Worm (Caenorhabditis elegans) whole organism, young adult: ENCODE measurements around the gene col-179.

Experiments
- B0019.2 ChIP-seq: fragments of 200-800 bp; sonication (Bioruptor generic); conservative IDR thresholded peaks from 2 replicates; pipeline ENCODE4 v1.3.6; 2022; ENCODE audit warnings: missing genetic modification reagents, missing genetic modification characterization, missing compliant biosample characterization
- B0035.1 ChIP-seq: sonication (generic microtip); optimal IDR thresholded peaks from 2 replicates; lab custom pipeline; 2016; ENCODE audit warnings: missing genetic modification characterization, mild to moderate bottlenecking, missing compliant biosample characterization, missing genotype, missing genetic modification reagents
- B0261.1 ChIP-seq: sonication (generic microtip); optimal IDR thresholded peaks from 2 replicates; lab custom pipeline; 2016; ENCODE audit warnings: mild to moderate bottlenecking, missing genetic modification characterization, moderate library complexity, missing compliant biosample characterization
- C06A6.2 ChIP-seq: fragments of 200-800 bp; sonication (Bioruptor generic); conservative IDR thresholded peaks from 2 replicates; pipeline ENCODE4 v1.3.6; 2022; ENCODE audit warnings: missing genetic modification characterization, missing compliant biosample characterization
- F22D6.2 ChIP-seq: sonication (generic microtip); optimal IDR thresholded peaks from 2 replicates; lab custom pipeline; 2016; ENCODE audit warnings: mild to moderate bottlenecking, missing genetic modification characterization, missing compliant biosample characterization
- F23B12.7 ChIP-seq: sonication (generic microtip); optimal IDR thresholded peaks from 2 replicates; lab custom pipeline; 2017; ENCODE audit warnings: missing genetic modification characterization, mild to moderate bottlenecking, missing compliant biosample characterization, antibody characterized with exemption, moderate library complexity; ENCODE audit not compliant: insufficient read depth
- F39B2.1 ChIP-seq: fragments of 200-800 bp; sonication (Bioruptor generic); IDR thresholded peaks from 2 replicates; pipeline ENCODE4 v1.3.6; 2022; ENCODE audit warnings: missing genetic modification reagents, missing genetic modification characterization, missing compliant biosample characterization
- F52B5.7 ChIP-seq: sonication (generic microtip); optimal IDR thresholded peaks from 2 replicates; lab custom pipeline; 2016; ENCODE audit warnings: mild to moderate bottlenecking, missing genetic modification characterization, missing compliant biosample characterization
- K11D2.4 ChIP-seq: fragments of 200-800 bp; sonication (Bioruptor generic); IDR thresholded peaks from 2 replicates; pipeline ENCODE4 v1.3.6; 2022; ENCODE audit warnings: missing genetic modification reagents, missing genetic modification characterization, missing compliant biosample characterization
- K12H6.12 ChIP-seq: fragments of 200-800 bp; sonication (Bioruptor generic); optimal IDR thresholded peaks from 2 replicates; lab custom pipeline; 2018; ENCODE audit warnings: mild to moderate bottlenecking, missing genetic modification characterization, missing compliant biosample characterization
- Y53G8AR.9 ChIP-seq: fragments of 200-800 bp; sonication (Bioruptor generic); conservative IDR thresholded peaks from 2 replicates; pipeline ENCODE4 v1.3.6; 2022; ENCODE audit warnings: missing genetic modification reagents, missing genetic modification characterization, missing compliant biosample characterization
- Y56A3A.18 ChIP-seq: fragments of 200-800 bp; sonication (Bioruptor generic); IDR thresholded peaks from 2 replicates; pipeline ENCODE4 v1.3.6; 2022; ENCODE audit warnings: missing genetic modification reagents, missing genetic modification characterization, missing compliant biosample characterization
- Y67H2A.10 ChIP-seq: fragments of 200-800 bp; sonication (Bioruptor generic); conservative IDR thresholded peaks from 2 replicates; pipeline ENCODE4 v1.3.6; 2022; ENCODE audit warnings: missing genetic modification reagents, missing genetic modification characterization, missing compliant biosample characterization
- Y79H2A.3 ChIP-seq: fragments of 200-800 bp; sonication (Bioruptor generic); conservative IDR thresholded peaks from 2 replicates; pipeline ENCODE4 v1.3.6; 2022; ENCODE audit warnings: missing genetic modification reagents, missing genetic modification characterization, missing compliant biosample characterization
- ZK185.1 ChIP-seq: sonication (generic microtip); optimal IDR thresholded peaks from 2 replicates; lab custom pipeline; 2016; ENCODE audit warnings: mild to moderate bottlenecking, missing genetic modification characterization, missing compliant biosample characterization; ENCODE audit not compliant: poor library complexity, severe bottlenecking
- cebp-2 ChIP-seq: fragments of 200-800 bp; sonication (Bioruptor generic); IDR thresholded peaks from 2 replicates; pipeline ENCODE4 v1.3.6; 2022; ENCODE audit warnings: missing genetic modification characterization, missing compliant biosample characterization
- ceh-27 ChIP-seq: fragments of 200-800 bp; sonication (Bioruptor generic); optimal IDR thresholded peaks from 2 replicates; lab custom pipeline; 2018; ENCODE audit warnings: mild to moderate bottlenecking, missing genetic modification characterization, moderate library complexity, missing compliant biosample characterization
- ceh-40 ChIP-seq: fragments of 200-800 bp; sonication (Bioruptor generic); IDR thresholded peaks from 2 replicates; pipeline ENCODE4 v1.3.6; 2022; ENCODE audit warnings: missing genetic modification characterization, missing compliant biosample characterization
- ceh-58 ChIP-seq: fragments of 200-800 bp; sonication (Bioruptor generic); IDR thresholded peaks from 2 replicates; pipeline ENCODE4 v1.3.6; 2022; ENCODE audit warnings: missing genetic modification characterization, missing compliant biosample characterization
- ceh-79 ChIP-seq: sonication (generic microtip); optimal IDR thresholded peaks from 2 replicates; lab custom pipeline; 2017; ENCODE audit warnings: mild to moderate bottlenecking, missing genetic modification characterization, missing compliant biosample characterization
- ceh-91 ChIP-seq: fragments of 200-800 bp; sonication (Bioruptor generic); IDR thresholded peaks from 2 replicates; pipeline ENCODE4 v1.3.6; 2022; ENCODE audit warnings: missing genetic modification reagents, missing genetic modification characterization, missing compliant biosample characterization
- dpl-1 ChIP-seq: fragments of 150-350 bp; optimal IDR thresholded peaks from 2 replicates; lab custom pipeline; 2014; ENCODE audit warnings: missing biosample characterization, missing genetic modification reagents, missing genetic modification characterization
- hmg-1.2 ChIP-seq: fragments of 200-800 bp; sonication (Bioruptor generic); IDR thresholded peaks from 2 replicates; pipeline ENCODE4 v1.3.6; 2022; ENCODE audit warnings: missing genetic modification reagents, missing genetic modification characterization, missing compliant biosample characterization
- let-607 ChIP-seq, 2 experiments: fragments of 200-800 bp in 1 of 2; sonication (Bioruptor generic) in 1 of 2; sonication (generic microtip) in 1 of 2; optimal IDR thresholded peaks; 2 replicates each; lab custom pipeline; 2016 to 2018; ENCODE audit warnings: mild to moderate bottlenecking in 2 of 2, missing compliant biosample characterization in 2 of 2, missing genetic modification characterization in 2 of 2, moderate library complexity in 2 of 2, missing genotype in 1 of 2
- lin-26 ChIP-seq: fragments of 200-800 bp; sonication (Bioruptor generic); IDR thresholded peaks from 2 replicates; pipeline ENCODE4 v1.3.6; 2022; ENCODE audit warnings: missing genetic modification reagents, missing genetic modification characterization, missing compliant biosample characterization
- lin-35 ChIP-seq, 3 experiments: fragments of 150-350 bp in 2 of 3; sonication (generic microtip) in 1 of 3; optimal IDR thresholded peaks; 2 replicates each; lab custom pipeline; 2014 to 2018; ENCODE audit warnings: missing biosample characterization in 3 of 3, missing genetic modification characterization in 3 of 3, missing genetic modification reagents in 3 of 3
- lin-40 ChIP-seq: sonication (generic microtip); optimal IDR thresholded peaks from 2 replicates; lab custom pipeline; 2016; ENCODE audit warnings: missing genetic modification characterization, mild to moderate bottlenecking, missing compliant biosample characterization, missing genotype, missing genetic modification reagents
- madf-6 ChIP-seq: fragments of 200-800 bp; sonication (Bioruptor generic); IDR thresholded peaks from 2 replicates; pipeline ENCODE4 v1.3.6; 2022; ENCODE audit warnings: missing genetic modification reagents, missing genetic modification characterization, missing compliant biosample characterization
- mel-28 ChIP-seq: sonication (generic microtip); optimal IDR thresholded peaks from 2 replicates; lab custom pipeline; 2016; ENCODE audit warnings: borderline replicate concordance, mild to moderate bottlenecking, missing genetic modification characterization, missing compliant biosample characterization
- mxl-1 ChIP-seq: sonication (generic microtip); optimal IDR thresholded peaks from 2 replicates; lab custom pipeline; 2016; ENCODE audit warnings: missing genetic modification characterization, missing compliant biosample characterization
- nhr-27 ChIP-seq: fragments of 200-800 bp; sonication (Bioruptor generic); optimal IDR thresholded peaks from 2 replicates; lab custom pipeline; 2018; ENCODE audit warnings: mild to moderate bottlenecking, missing genetic modification characterization, moderate library complexity, missing compliant biosample characterization
- nhr-80 ChIP-seq: sonication (generic microtip); optimal IDR thresholded peaks from 2 replicates; lab custom pipeline; 2016; ENCODE audit warnings: missing genetic modification characterization, missing compliant biosample characterization
- nhr-90 ChIP-seq: sonication (generic microtip); optimal IDR thresholded peaks from 2 replicates; lab custom pipeline; 2016; ENCODE audit warnings: missing genotype, mild to moderate bottlenecking, missing genetic modification characterization, missing compliant biosample characterization
- repo-1 ChIP-seq: sonication (generic microtip); optimal IDR thresholded peaks from 2 replicates; lab custom pipeline; 2017; ENCODE audit warnings: mild to moderate bottlenecking, missing genetic modification characterization, missing compliant biosample characterization
- snpc-1.1 ChIP-seq: sonication (generic microtip); optimal IDR thresholded peaks from 2 replicates; lab custom pipeline; 2017; ENCODE audit warnings: missing genetic modification characterization, mild to moderate bottlenecking, missing compliant biosample characterization, antibody characterized with exemption, moderate library complexity, missing genotype, missing genetic modification reagents; ENCODE audit not compliant: insufficient read depth
- somi-1 ChIP-seq: fragments of 200-800 bp; sonication (Bioruptor generic); optimal IDR thresholded peaks from 2 replicates; lab custom pipeline; 2018; ENCODE audit warnings: mild to moderate bottlenecking, missing genetic modification characterization, missing compliant biosample characterization
- sptf-2 ChIP-seq: fragments of 200-800 bp; sonication (Bioruptor generic); optimal IDR thresholded peaks from 2 replicates; lab custom pipeline; 2018; ENCODE audit warnings: mild to moderate bottlenecking, missing genetic modification characterization, missing compliant biosample characterization
- xnd-1 ChIP-seq: sonication (generic microtip); optimal IDR thresholded peaks from 2 replicates; lab custom pipeline; 2016; ENCODE audit warnings: missing genotype, missing genetic modification reagents, missing genetic modification characterization, missing compliant biosample characterization
- zim-3 ChIP-seq: sonication (generic microtip); optimal IDR thresholded peaks from 2 replicates; lab custom pipeline; 2017; ENCODE audit warnings: mild to moderate bottlenecking, missing genetic modification characterization, moderate library complexity, missing compliant biosample characterization
- ztf-18 ChIP-seq: sonication (generic microtip); optimal IDR thresholded peaks from 2 replicates; lab custom pipeline; 2016; ENCODE audit warnings: missing genotype, mild to moderate bottlenecking, missing genetic modification characterization, missing compliant biosample characterization
- ztf-6 ChIP-seq: fragments of 200-800 bp; sonication (Bioruptor generic); IDR thresholded peaks from 2 replicates; pipeline ENCODE4 v1.3.6; 2022; ENCODE audit warnings: missing genetic modification reagents, missing genetic modification characterization, missing compliant biosample characterization

Gene col-179

DNA sequence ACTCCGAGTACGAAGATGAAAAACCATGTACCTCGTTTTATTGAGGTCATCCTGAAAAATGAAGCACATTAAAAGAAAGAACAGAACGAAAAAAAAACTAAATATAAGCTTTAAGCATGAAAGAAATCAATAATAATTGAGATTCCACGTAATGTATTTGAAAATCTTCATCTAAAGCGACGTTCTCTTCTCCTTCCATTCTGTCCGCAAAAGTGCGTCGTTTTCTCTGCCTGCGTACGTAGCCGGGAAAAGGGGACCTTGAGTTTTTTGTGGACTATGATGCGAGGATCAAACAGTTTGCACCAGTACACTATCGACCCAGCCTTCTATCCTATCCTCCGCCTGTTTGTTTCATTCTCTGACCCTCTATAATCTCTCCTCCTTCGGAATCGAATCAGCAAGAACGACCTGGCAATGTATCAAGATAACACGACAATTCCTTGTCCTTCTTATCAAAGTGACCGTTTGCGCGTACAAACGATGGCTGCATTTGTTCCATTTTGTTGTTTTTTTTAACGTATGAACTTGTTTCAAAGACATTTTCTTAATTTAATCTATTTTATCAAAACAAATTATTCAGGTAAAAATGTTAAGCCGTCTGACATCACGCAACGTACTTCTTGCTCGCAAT is 14.3 kb downstream of the col-179 start, which contains the start of the genes C34F6.7 and idh-2 (continued):
- TF ChIP-seq cebp-2 (GFP tag; lab: Robert Waterston, UW) (no peak), lin-40 (tag; lab: Kevin White, UChicago) (peak; percentile 6), let-607 (tag; optimal IDR thresholded peaks at IDR 0.05; lab: Kevin White, UChicago) (no peak), K11D2.4 (GFP tag; lab: Robert Waterston, UW) (no peak), ceh-40 (no peak), ceh-91 (GFP tag; lab: Robert Waterston, UW) (no peak), nhr-80 (tag; lab: Kevin White, UChicago) (peak; percentile 52), mel-28 (tag; lab: Kevin White, UChicago) (no peak), zim-3 (no peak), dpl-1 (GFP tag; lab: Kevin White, UChicago) (no peak), snpc-1.1 (no peak), B0035.1 (tag; lab: Kevin White, UChicago) (no peak), B0019.2 (GFP tag; lab: Robert Waterston, UW) (no peak), Y79H2A.3 (GFP tag; lab: Robert Waterston, UW) (no peak), ceh-58 (no peak), C06A6.2 (GFP tag; lab: Robert Waterston, UW) (no peak), F22D6.2 (no peak), hmg-1.2 (peak; percentile 11; the same call in 1 of the 2 replicates), lin-35 (GFP tag; optimal IDR thresholded peaks at IDR 0.05; lab: Kevin White, UChicago) (no peak), B0261.1 (tag; lab: Kevin White, UChicago) (no peak), nhr-90 (tag; lab: Kevin White, UChicago) (no peak), K12H6.12 (tag; lab: Kevin White, UChicago) (no peak), lin-26 (GFP tag; lab: Robert Waterston, UW) (no peak), ztf-6 (GFP tag; lab: Robert Waterston, UW) (no peak), mxl-1 (no peak), ZK185.1 (tag; lab: Kevin White, UChicago) (no peak), F39B2.1 (GFP tag; lab: Robert Waterston, UW) (no peak), Y67H2A.10 (GFP tag; lab: Robert Waterston, UW) (no peak)

DNA sequence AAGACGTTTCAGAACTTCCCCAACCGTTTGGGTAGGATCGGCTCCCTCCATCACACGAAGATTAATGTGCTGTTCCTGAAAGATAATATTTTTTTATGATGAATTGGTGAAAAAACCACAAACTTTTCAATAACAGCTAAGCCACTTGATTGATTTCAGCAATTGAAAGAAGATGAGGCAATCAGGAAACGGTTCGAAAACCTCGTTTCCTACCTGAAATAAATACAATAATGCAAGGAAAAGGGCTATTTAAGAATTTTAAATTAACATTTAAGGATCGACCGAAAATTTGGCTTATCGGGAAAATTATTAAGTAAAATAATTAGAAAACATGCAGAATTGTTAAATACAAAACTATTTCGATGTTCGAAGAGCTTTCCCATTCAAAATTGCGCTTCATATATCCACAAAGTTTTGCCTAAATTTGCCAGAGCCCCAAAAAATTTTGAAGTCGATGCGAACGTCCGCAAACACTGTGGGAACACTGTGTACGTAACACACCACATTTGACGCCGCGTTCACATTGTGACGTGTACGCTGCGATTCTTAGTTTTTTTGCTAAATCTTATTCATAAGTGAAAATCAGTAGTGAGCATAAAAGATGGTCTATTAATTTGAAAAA is 21.4 kb downstream of the col-179 start, which contains the start of gene C34F6.9:
Gene C34F6.9 (minus strand): TSS at position 51 of the 622 bp plus-strand sequence.
- TF ChIP-seq Y53G8AR.9 (GFP tag; lab: Robert Waterston, UW): no peak
- TF ChIP-seq sptf-2 (GFP tag; lab: Kevin White, UChicago): no peak
- no peak for TF ChIP-seq F22D6.2
- TF ChIP-seq repo-1 (tag; lab: Kevin White, UChicago): no peak
- no peak for TF ChIP-seq nhr-27 (tag; lab: Kevin White, UChicago)
- TF ChIP-seq ceh-79 (tag; lab: Kevin White, UChicago): no peak
- no peak for TF ChIP-seq Y56A3A.18 (GFP tag; lab: Robert Waterston, UW)
- TF ChIP-seq xnd-1 (tag; lab: Kevin White, UChicago): no peak
- no peak for TF ChIP-seq ZK185.1 (tag; lab: Kevin White, UChicago)
- no peak for TF ChIP-seq F23B12.7 (tag; lab: Kevin White, UChicago)
- no peak for TF ChIP-seq madf-6
- no peak for TF ChIP-seq ceh-27 (GFP tag; lab: Kevin White, UChicago)
- no peak for TF ChIP-seq somi-1 (GFP tag; lab: Kevin White, UChicago)
- no peak for TF ChIP-seq F52B5.7 (tag; lab: Kevin White, UChicago)
- TF ChIP-seq ztf-18: no peak
- TF ChIP-seq, all 124 proteins: peak for 0
